Worm (Caenorhabditis elegans): Measurements from ENCODE around the gene T09F5.20.
"Not testable (repeated sequence)": the region's sequence is repeated elsewhere in the genome, so short reads cannot be mapped to it uniquely, and the experiment has no call there.

The T09F5.20 gene

DNA sequence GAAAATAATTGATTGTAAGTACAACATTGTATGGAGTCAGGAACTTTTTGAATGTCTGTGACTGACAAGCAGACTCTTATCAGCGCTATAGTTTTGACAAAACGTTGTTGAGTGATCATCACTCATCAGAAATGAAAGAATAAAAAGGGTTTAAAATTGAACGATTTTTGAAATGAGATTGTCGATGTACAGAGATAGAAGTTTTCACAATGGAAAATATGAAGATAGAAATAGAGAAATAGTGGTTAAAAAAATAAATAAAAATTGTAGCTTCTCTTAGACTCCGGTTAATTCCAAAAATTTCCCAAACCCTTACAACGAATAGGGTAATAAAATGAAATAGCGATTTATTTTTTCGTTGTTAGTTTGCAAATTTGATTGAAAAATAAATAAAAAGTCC is 22.5 kb downstream of the T09F5.20 start, which contains the start of gene ugt-30:
Gene ugt-30 (minus strand): TSS at position 101 of the 400 bp plus-strand sequence.
- TF ChIP-seq nhr-77 (tag; optimal IDR thresholded peaks at IDR 0.05); C04F5.9 (tag; optimal IDR thresholded peaks at IDR 0.05); fkh-4 (tag; optimal IDR thresholded peaks at IDR 0.05; ENCODE audit: borderline replicate concordance): not testable (repeated sequence)

ce11 chrV:15119517-15119916 is 28.2 kb downstream of the T09F5.20 start, which contains the start of gene flor-1:
TSS of gene flor-1 (minus strand) at chrV:15119617.
- TF ChIP-seq nhr-47 (tag; optimal IDR thresholded peaks at IDR 0.05) (no peak), nhr-20 (tag; optimal IDR thresholded peaks at IDR 0.05) (peak; percentile 18)

DNA sequence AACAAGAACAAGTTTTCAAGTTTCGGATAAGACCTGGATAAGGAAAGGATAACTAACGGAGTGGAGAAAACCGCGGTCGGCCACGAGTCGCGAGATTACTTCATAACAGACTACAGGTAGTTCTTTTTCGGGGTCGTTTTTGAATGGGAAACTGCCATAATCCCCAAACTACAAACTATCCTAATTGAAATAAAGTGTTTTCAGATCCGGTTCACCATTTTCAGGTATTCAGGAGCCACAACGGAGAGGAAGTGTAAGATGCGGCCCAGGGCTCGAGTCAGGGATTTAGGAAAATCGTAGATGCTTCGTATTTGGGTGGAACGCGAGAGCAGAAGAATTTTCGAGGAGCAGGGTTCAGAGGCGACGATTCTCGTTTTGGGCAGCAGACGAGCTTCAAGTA is 31.7 kb downstream of the T09F5.20 start, which contains the start of gene T01G5.8:
Gene T01G5.8 (plus strand): TSS at position 301 of the 400 bp plus-strand sequence.
- not testable (repeated sequence) for TF ChIP-seq dpl-1 (GFP tag; optimal IDR thresholded peaks at IDR 0.05); C04F5.9 (tag; optimal IDR thresholded peaks at IDR 0.05); nhr-12 (tag; optimal IDR thresholded peaks at IDR 0.05)

DNA sequence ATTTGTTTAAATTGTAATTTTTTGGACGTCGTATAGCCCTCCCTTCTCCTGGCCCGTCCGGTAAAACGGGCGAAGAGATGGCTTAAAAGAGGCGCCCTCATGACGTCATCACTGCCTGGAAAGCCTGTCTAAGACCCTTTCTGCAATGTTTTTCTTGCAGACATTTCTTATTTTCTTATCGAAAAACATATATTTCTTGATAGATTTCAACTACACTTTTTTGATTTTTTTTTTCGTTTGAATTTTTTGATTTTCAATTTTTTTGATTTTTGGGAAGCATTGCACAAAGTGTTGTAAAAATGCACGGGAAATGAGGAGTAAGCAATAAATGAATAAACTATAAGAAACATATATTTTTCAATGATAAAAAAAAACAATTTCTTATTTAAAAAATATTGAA is 33.7 kb downstream of the T09F5.20 start, which contains the start of gene T01G5.6:
Gene T01G5.6 (minus strand): TSS at position 101 of the 400 bp plus-strand sequence.
- TF ChIP-seq tbx-2 (tag; optimal IDR thresholded peaks at IDR 0.05) = no peak
- TF ChIP-seq elt-3 (tag; optimal IDR thresholded peaks at IDR 0.05) = no peak
- no peak for TF ChIP-seq nhr-19 (GFP tag; conservative IDR thresholded peaks at IDR 0.05)
- TF ChIP-seq ets-5 (GFP tag; IDR thresholded peaks at IDR 0.05) = no peak
- TF ChIP-seq ztf-11 (tag; optimal IDR thresholded peaks at IDR 0.05) = no peak
- TF ChIP-seq nhr-28 (tag; optimal IDR thresholded peaks at IDR 0.05) = no peak
- no peak for TF ChIP-seq C04F5.9 (tag; optimal IDR thresholded peaks at IDR 0.05)
- TF ChIP-seq fos-1 (tag; optimal IDR thresholded peaks at IDR 0.05) = no peak
- TF ChIP-seq nhr-11 (tag; optimal IDR thresholded peaks at IDR 0.05) = no peak
- TF ChIP-seq C34B4.2 (tag; optimal IDR thresholded peaks at IDR 0.05) = no peak
- TF ChIP-seq ceh-8 (GFP tag; optimal IDR thresholded peaks at IDR 0.05) = no peak
- TF ChIP-seq zip-4 (GFP tag; optimal IDR thresholded peaks at IDR 0.05) = no peak

ce11 chrV:15111660-15112059 is 36.0 kb downstream of the T09F5.20 start, which contains the start of gene T01G5.7:
TSS of gene T01G5.7 (plus strand) at chrV:15111960.
- TF ChIP-seq efl-3 (GFP tag; optimal IDR thresholded peaks at IDR 0.05) = no peak
- no peak for TF ChIP-seq lin-39 (tag; optimal IDR thresholded peaks at IDR 0.05)
- no peak for TF ChIP-seq fkh-8 (tag; optimal IDR thresholded peaks at IDR 0.05)

DNA sequence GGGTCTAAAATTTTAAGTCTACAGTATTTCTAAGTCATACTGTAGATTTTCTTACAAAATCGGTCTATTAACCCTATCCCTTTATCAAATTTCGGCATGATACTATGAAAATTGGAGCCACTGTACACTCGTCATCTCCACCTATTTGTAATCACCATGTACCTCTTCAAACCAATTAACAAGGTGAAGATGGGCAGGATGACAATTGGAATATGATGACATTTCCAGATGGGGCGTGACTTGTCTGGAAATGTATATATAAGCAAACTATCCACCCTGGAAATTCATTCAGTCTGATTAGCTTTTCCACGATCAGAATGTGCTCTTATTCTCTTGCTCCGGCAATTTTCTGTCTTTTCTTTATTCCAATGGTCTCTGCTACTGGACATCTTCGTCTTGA is 38.4 kb downstream of the T09F5.20 start, which contains the start of gene Y75B12A.2:
Gene Y75B12A.2 (plus strand): TSS at position 301 of the 400 bp plus-strand sequence.
- no peak for TF ChIP-seq irx-1 (tag; optimal IDR thresholded peaks at IDR 0.05)
- no peak for TF ChIP-seq sox-4 (tag; optimal IDR thresholded peaks at IDR 0.05)
- TF ChIP-seq C16A3.4 (tag; optimal IDR thresholded peaks at IDR 0.05) = no peak
- no peak for TF ChIP-seq skn-1 (tag; optimal IDR thresholded peaks at IDR 0.05)
- no peak for TF ChIP-seq vab-15 (tag; optimal IDR thresholded peaks at IDR 0.05)
- no peak for TF ChIP-seq unc-30 (tag; optimal IDR thresholded peaks at IDR 0.05)
- TF ChIP-seq C04F5.9 (tag; optimal IDR thresholded peaks at IDR 0.05) = no peak
- no peak for TF ChIP-seq nhr-12 (tag; optimal IDR thresholded peaks at IDR 0.05)
- TF ChIP-seq hlh-4 (tag; optimal IDR thresholded peaks at IDR 0.05) = no peak
- no peak for TF ChIP-seq ceh-63 (GFP tag; optimal IDR thresholded peaks at IDR 0.05)
- no peak for TF ChIP-seq nhr-84 (tag; optimal IDR thresholded peaks at IDR 0.05)
- no peak for TF ChIP-seq nhr-76 (tag; optimal IDR thresholded peaks at IDR 0.05)
- no peak for TF ChIP-seq efl-1 (optimal IDR thresholded peaks at IDR 0.05)
- TF ChIP-seq efl-1 (GFP tag; optimal IDR thresholded peaks at IDR 0.05 in 1 of 2) = no peak
- no peak for TF ChIP-seq aly-2 (tag; optimal IDR thresholded peaks at IDR 0.05)
